Worm (Caenorhabditis elegans): ENCODE results near the gene C04A11.2.

The C04A11.2 gene

ce11 chrX:13668728-13669127 is at the start of gene C04A11.2:
Gene C04A11.2 (minus strand): TSS chrX:13668828.
- no peak for TF ChIP-seq dao-5 (tag; optimal IDR thresholded peaks at IDR 0.05)
- no peak for TF ChIP-seq W03F9.2 (tag; optimal IDR thresholded peaks at IDR 0.05)
- no peak for TF ChIP-seq him-1 (tag; optimal IDR thresholded peaks at IDR 0.05)

ce11 chrX:13717053-13717671 is 48.5 kb upstream of the C04A11.2 start, which contains the start of gene shc-3:
Gene shc-3 (plus strand): TSS chrX:13717536.
- TF ChIP-seq W03F9.2 (tag; optimal IDR thresholded peaks at IDR 0.05) (no peak), him-1 (tag; optimal IDR thresholded peaks at IDR 0.05) (no peak), dao-5 (tag; optimal IDR thresholded peaks at IDR 0.05) (no peak)

- TF ChIP-seq dao-5 (tag; optimal IDR thresholded peaks at IDR 0.05) (no peak), W03F9.2 (tag; optimal IDR thresholded peaks at IDR 0.05) (no peak), him-1 (tag; optimal IDR thresholded peaks at IDR 0.05) (no peak)
These were observed 47.7 kb upstream of the C04A11.2 start for ce11 chrX:13716313-13716712.

- TF ChIP-seq him-1 (tag; optimal IDR thresholded peaks at IDR 0.05) = no peak
- TF ChIP-seq dao-5 (tag; optimal IDR thresholded peaks at IDR 0.05) = peak; percentile 62
These were observed 46.1 kb upstream of the C04A11.2 start for ce11 chrX:13714710-13715109.

- no peak for TF ChIP-seq W03F9.2 (tag; optimal IDR thresholded peaks at IDR 0.05)
- no peak for TF ChIP-seq dao-5 (tag; optimal IDR thresholded peaks at IDR 0.05)
- no peak for TF ChIP-seq him-1 (tag; optimal IDR thresholded peaks at IDR 0.05)
These were observed 45.2 kb upstream of the C04A11.2 start, which contains the start of gene K11E4.1 for ce11 chrX:13713857-13714256. Gene K11E4.1 (plus strand): TSS chrX:13714157.

ce11 chrX:13712992-13713391 is 44.4 kb upstream of the C04A11.2 start:
- TF ChIP-seq W03F9.2 (tag; optimal IDR thresholded peaks at IDR 0.05) (no peak), him-1 (tag; optimal IDR thresholded peaks at IDR 0.05) (no peak), dao-5 (tag; optimal IDR thresholded peaks at IDR 0.05) (no peak)

- TF ChIP-seq dao-5 (tag; optimal IDR thresholded peaks at IDR 0.05) = no peak
- no peak for TF ChIP-seq W03F9.2 (tag; optimal IDR thresholded peaks at IDR 0.05)
- no peak for TF ChIP-seq him-1 (tag; optimal IDR thresholded peaks at IDR 0.05)
These were observed 43.3 kb upstream of the C04A11.2 start, which contains the start of gene K02D3.2 for ce11 chrX:13711909-13712308. Gene K02D3.2 (minus strand): TSS chrX:13712009.

ce11 chrX:13709060-13709459 is 40.4 kb upstream of the C04A11.2 start:
- TF ChIP-seq dao-5 (tag; optimal IDR thresholded peaks at IDR 0.05) (no peak), him-1 (tag; optimal IDR thresholded peaks at IDR 0.05) (no peak), W03F9.2 (tag; optimal IDR thresholded peaks at IDR 0.05) (no peak)

ce11 chrX:13706607-13707006 is 38.0 kb upstream of the C04A11.2 start, which contains the start of gene K02D3.1:
Gene K02D3.1 (plus strand): TSS chrX:13706907.
- TF ChIP-seq W03F9.2 (tag; optimal IDR thresholded peaks at IDR 0.05) = no peak

- TF ChIP-seq dao-5 (tag; optimal IDR thresholded peaks at IDR 0.05) = no peak
- TF ChIP-seq W03F9.2 (tag; optimal IDR thresholded peaks at IDR 0.05) = no peak
These were observed 34.3 kb upstream of the C04A11.2 start for ce11 chrX:13702923-13703322.

ce11 chrX:13700642-13701233 is 32.1 kb upstream of the C04A11.2 start:
- TF ChIP-seq W03F9.2 (tag; optimal IDR thresholded peaks at IDR 0.05) (peak; percentile 98), him-1 (tag; optimal IDR thresholded peaks at IDR 0.05) (peak; percentile 100), dao-5 (tag; optimal IDR thresholded peaks at IDR 0.05) (peak; percentile 88)

ce11 chrX:13697520-13697919 is 28.9 kb upstream of the C04A11.2 start:
- TF ChIP-seq him-1 (tag; optimal IDR thresholded peaks at IDR 0.05) (no peak), dao-5 (tag; optimal IDR thresholded peaks at IDR 0.05) (no peak)

- no peak for TF ChIP-seq him-1 (tag; optimal IDR thresholded peaks at IDR 0.05)
- TF ChIP-seq W03F9.2 (tag; optimal IDR thresholded peaks at IDR 0.05) = no peak
- no peak for TF ChIP-seq dao-5 (tag; optimal IDR thresholded peaks at IDR 0.05)
These were observed 27.5 kb upstream of the C04A11.2 start for ce11 chrX:13696152-13696551.

ce11 chrX:13690333-13690732 is 21.7 kb upstream of the C04A11.2 start:
- TF ChIP-seq dao-5 (tag; optimal IDR thresholded peaks at IDR 0.05) (no peak), W03F9.2 (tag; optimal IDR thresholded peaks at IDR 0.05) (no peak), him-1 (tag; optimal IDR thresholded peaks at IDR 0.05) (no peak)

- no peak for TF ChIP-seq him-1 (tag; optimal IDR thresholded peaks at IDR 0.05)
- TF ChIP-seq dao-5 (tag; optimal IDR thresholded peaks at IDR 0.05) = no peak
- TF ChIP-seq W03F9.2 (tag; optimal IDR thresholded peaks at IDR 0.05) = no peak
These were observed 19.0 kb upstream of the C04A11.2 start, which contains the start of gene adm-2 for ce11 chrX:13687655-13688054. Gene adm-2 (plus strand): TSS chrX:13687955.
